Worm (Caenorhabditis elegans): Measurements from ENCODE around the gene R10E4.9.

DNA sequence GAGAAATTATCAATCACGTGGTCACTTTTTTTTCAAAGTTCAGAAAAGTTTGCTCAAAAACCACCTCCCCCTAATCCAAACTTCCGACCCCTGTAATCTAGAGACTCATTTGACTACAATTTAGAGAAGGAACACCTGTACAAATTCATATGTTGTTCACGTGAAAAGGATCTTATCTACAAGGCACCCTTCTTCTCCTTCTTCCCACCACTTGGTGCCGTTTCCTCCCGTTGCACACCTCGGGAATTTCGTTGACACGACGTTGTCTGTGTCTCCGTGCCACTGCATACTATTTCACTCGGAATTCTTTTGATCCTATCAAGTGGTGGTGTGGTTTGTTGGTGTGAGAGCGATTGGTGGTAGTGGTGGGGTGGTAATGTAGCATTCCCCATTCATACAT lies 27.7 kb downstream of the R10E4.9 start:
- no peak for TF ChIP-seq zip-8 (tag; optimal IDR thresholded peaks at IDR 0.05)
- TF ChIP-seq nhr-12 (tag; optimal IDR thresholded peaks at IDR 0.05) = no peak
- peak; percentile 56 for TF ChIP-seq mep-1 (tag; optimal IDR thresholded peaks at IDR 0.05)
- TF ChIP-seq unc-62 (GFP tag; optimal IDR thresholded peaks at IDR 0.05) = no peak
- no peak for TF ChIP-seq snpc-4 (tag; optimal IDR thresholded peaks at IDR 0.05)
- peak; percentile 16 for TF ChIP-seq elt-1 (tag; optimal IDR thresholded peaks at IDR 0.05; ENCODE audit: borderline replicate concordance, insufficient read depth)
- no peak for TF ChIP-seq ceh-43 (GFP tag; optimal IDR thresholded peaks at IDR 0.05)
- no peak for TF ChIP-seq mab-5 (tag; optimal IDR thresholded peaks at IDR 0.05)
- no peak for TF ChIP-seq pha-4 (tag; optimal IDR thresholded peaks at IDR 0.05)

All from whole organism, mixed stage, embryonic.